Worm (Caenorhabditis elegans) whole organism, young adult: Measurements from ENCODE around the gene pkhm-2.

Source experiments
- B0035.1 ChIP-seq: sonication (generic microtip); optimal IDR thresholded peaks from 2 replicates; lab custom pipeline; 2016; ENCODE audit warnings: missing genetic modification characterization, mild to moderate bottlenecking, missing compliant biosample characterization, missing genotype, missing genetic modification reagents
- B0336.3 ChIP-seq: fragments of 200-800 bp; sonication (Bioruptor generic); IDR thresholded peaks from 2 replicates; pipeline ENCODE4 v1.3.6; 2022; ENCODE audit warnings: missing genetic modification characterization, missing compliant biosample characterization
- F10E7.11 ChIP-seq: sonication (generic microtip); optimal IDR thresholded peaks from 2 replicates; lab custom pipeline; 2017; ENCODE audit warnings: mild to moderate bottlenecking, missing genetic modification characterization, moderate library complexity, missing compliant biosample characterization
- F23B12.7 ChIP-seq: sonication (generic microtip); optimal IDR thresholded peaks from 2 replicates; lab custom pipeline; 2017; ENCODE audit warnings: missing genetic modification characterization, mild to moderate bottlenecking, missing compliant biosample characterization, antibody characterized with exemption, moderate library complexity; ENCODE audit not compliant: insufficient read depth
- F55B11.4 ChIP-seq: sonication (generic microtip); optimal IDR thresholded peaks from 2 replicates; lab custom pipeline; 2016; ENCODE audit warnings: missing compliant biosample characterization, missing genetic modification characterization, borderline replicate concordance; ENCODE audit not compliant: insufficient read depth
- Y56A3A.18 ChIP-seq: fragments of 200-800 bp; sonication (Bioruptor generic); IDR thresholded peaks from 2 replicates; pipeline ENCODE4 v1.3.6; 2022; ENCODE audit warnings: missing genetic modification reagents, missing genetic modification characterization, missing compliant biosample characterization
- ZK185.1 ChIP-seq: sonication (generic microtip); optimal IDR thresholded peaks from 2 replicates; lab custom pipeline; 2016; ENCODE audit warnings: mild to moderate bottlenecking, missing genetic modification characterization, missing compliant biosample characterization; ENCODE audit not compliant: poor library complexity, severe bottlenecking
- ama-1 ChIP-seq, 3 experiments: fragments of 150-350 bp in 1 of 3; sonication (generic microtip) in 2 of 3; optimal IDR thresholded peaks; 2 replicates each; lab custom pipeline; 2014 to 2018; ENCODE audit warnings: missing biosample characterization in 2 of 3, missing genetic modification characterization in 2 of 3, missing genetic modification reagents in 2 of 3
- atf-7 ChIP-seq: sonication (generic microtip); optimal IDR thresholded peaks from 2 replicates; lab custom pipeline; 2017; ENCODE audit warnings: mild to moderate bottlenecking, missing genetic modification characterization, missing compliant biosample characterization
- cebp-2 ChIP-seq: fragments of 200-800 bp; sonication (Bioruptor generic); IDR thresholded peaks from 2 replicates; pipeline ENCODE4 v1.3.6; 2022; ENCODE audit warnings: missing genetic modification characterization, missing compliant biosample characterization
- ceh-27 ChIP-seq: fragments of 200-800 bp; sonication (Bioruptor generic); optimal IDR thresholded peaks from 2 replicates; lab custom pipeline; 2018; ENCODE audit warnings: mild to moderate bottlenecking, missing genetic modification characterization, moderate library complexity, missing compliant biosample characterization
- dpff-1 ChIP-seq: sonication (generic microtip); optimal IDR thresholded peaks from 2 replicates; lab custom pipeline; 2017; ENCODE audit warnings: mild to moderate bottlenecking, missing genetic modification characterization, missing compliant biosample characterization
- efl-1 ChIP-seq: fragments of 150-350 bp; optimal IDR thresholded peaks from 2 replicates; lab custom pipeline; 2014; ENCODE audit warnings: missing biosample characterization, missing genetic modification reagents, missing genetic modification characterization
- egrh-3 ChIP-seq: fragments of 200-800 bp; sonication (Bioruptor generic); IDR thresholded peaks from 2 replicates; pipeline ENCODE4 v1.3.6; 2022; ENCODE audit warnings: missing genetic modification reagents, missing genetic modification characterization, missing compliant biosample characterization
- fkh-3 ChIP-seq: sonication (generic microtip); optimal IDR thresholded peaks from 2 replicates; lab custom pipeline; 2016; ENCODE audit warnings: mild to moderate bottlenecking, missing genetic modification characterization, missing compliant biosample characterization
- gei-17 ChIP-seq: fragments of 200-800 bp; sonication (Bioruptor generic); optimal IDR thresholded peaks from 2 replicates; lab custom pipeline; 2018; ENCODE audit warnings: mild to moderate bottlenecking, missing genetic modification characterization, missing compliant biosample characterization
- hmg-20 ChIP-seq: fragments of 200-800 bp; sonication (Bioruptor generic); IDR thresholded peaks from 2 replicates; pipeline ENCODE4 v1.3.6; 2022; ENCODE audit warnings: missing genetic modification reagents, missing genetic modification characterization, missing compliant biosample characterization
- lin-40 ChIP-seq: sonication (generic microtip); optimal IDR thresholded peaks from 2 replicates; lab custom pipeline; 2016; ENCODE audit warnings: missing genetic modification characterization, mild to moderate bottlenecking, missing compliant biosample characterization, missing genotype, missing genetic modification reagents
- lsy-27 ChIP-seq: sonication (generic microtip); optimal IDR thresholded peaks from 2 replicates; lab custom pipeline; 2017; ENCODE audit warnings: missing genetic modification characterization, mild to moderate bottlenecking, missing compliant biosample characterization, antibody characterized with exemption, missing genotype, borderline replicate concordance; ENCODE audit not compliant: insufficient read depth
- madf-10 ChIP-seq: sonication (generic microtip); optimal IDR thresholded peaks from 2 replicates; lab custom pipeline; 2016; ENCODE audit warnings: mild to moderate bottlenecking, missing genetic modification characterization, missing compliant biosample characterization
- madf-6 ChIP-seq: fragments of 200-800 bp; sonication (Bioruptor generic); IDR thresholded peaks from 2 replicates; pipeline ENCODE4 v1.3.6; 2022; ENCODE audit warnings: missing genetic modification reagents, missing genetic modification characterization, missing compliant biosample characterization
- mxl-1 ChIP-seq: sonication (generic microtip); optimal IDR thresholded peaks from 2 replicates; lab custom pipeline; 2016; ENCODE audit warnings: missing genetic modification characterization, missing compliant biosample characterization
- nhr-80 ChIP-seq: sonication (generic microtip); optimal IDR thresholded peaks from 2 replicates; lab custom pipeline; 2016; ENCODE audit warnings: missing genetic modification characterization, missing compliant biosample characterization
- rpc-1 ChIP-seq, 2 experiments: fragments of 150-350 bp in 1 of 2; sonication (generic microtip) in 1 of 2; optimal IDR thresholded peaks; 2 replicates each; lab custom pipeline; 2014 to 2018; ENCODE audit warnings: missing biosample characterization in 1 of 2, missing genetic modification characterization in 1 of 2, missing genetic modification reagents in 1 of 2, missing genotype in 1 of 2
- sea-2 ChIP-seq: fragments of 200-800 bp; sonication (Bioruptor generic); IDR thresholded peaks from 2 replicates; pipeline ENCODE4 v1.3.6; 2022; ENCODE audit warnings: missing genetic modification characterization, missing compliant biosample characterization
- zfh-2 ChIP-seq: fragments of 200-800 bp; sonication (Bioruptor generic); conservative IDR thresholded peaks from 2 replicates; pipeline ENCODE4 v1.3.6; 2022; ENCODE audit warnings: missing genetic modification reagents, missing genetic modification characterization, missing compliant biosample characterization
- ztf-26 ChIP-seq: sonication (generic microtip); optimal IDR thresholded peaks from 2 replicates; lab custom pipeline; 2017; ENCODE audit warnings: missing genetic modification characterization, missing compliant biosample characterization
- ztf-28 ChIP-seq: fragments of 200-800 bp; sonication (Bioruptor generic); IDR thresholded peaks from 2 replicates; pipeline ENCODE4 v1.3.6; 2022; ENCODE audit warnings: missing genetic modification reagents, missing genetic modification characterization, missing compliant biosample characterization
- ztf-3 ChIP-seq: fragments of 200-800 bp; sonication (Bioruptor generic); optimal IDR thresholded peaks from 2 replicates; lab custom pipeline; 2018; ENCODE audit warnings: mild to moderate bottlenecking, missing genetic modification characterization, missing compliant biosample characterization
- ztf-6 ChIP-seq: fragments of 200-800 bp; sonication (Bioruptor generic); IDR thresholded peaks from 2 replicates; pipeline ENCODE4 v1.3.6; 2022; ENCODE audit warnings: missing genetic modification reagents, missing genetic modification characterization, missing compliant biosample characterization

The pkhm-2 gene

DNA sequence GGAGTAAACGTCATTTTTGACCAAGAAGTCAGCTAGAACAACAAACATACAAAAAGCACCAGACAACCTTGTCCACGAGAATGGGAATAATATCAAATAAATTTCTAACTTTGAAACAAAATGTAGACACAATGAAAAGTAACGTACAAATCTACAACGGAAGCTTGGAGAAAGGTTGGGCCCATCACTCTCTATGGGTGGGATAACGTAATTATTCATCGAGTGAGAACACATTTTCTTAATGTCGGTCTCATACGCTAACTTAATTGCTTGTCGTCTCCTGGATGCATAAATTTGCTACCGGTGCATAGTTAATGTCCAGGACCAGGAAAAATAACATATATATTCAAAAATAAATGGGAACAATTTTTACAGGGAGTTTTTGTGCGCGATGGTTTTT is 48.1 kb downstream of the pkhm-2 start:
- no peak for TF ChIP-seq F55B11.4 (tag; lab: Kevin White, UChicago)
- no peak for TF ChIP-seq B0035.1 (tag; lab: Kevin White, UChicago)
- TF ChIP-seq madf-6 (GFP tag; lab: Robert Waterston, UW), result no peak
- no peak for TF ChIP-seq efl-1 (GFP tag; lab: Kevin White, UChicago)
- TF ChIP-seq B0336.3 (GFP tag; lab: Robert Waterston, UW), result no peak
- TF ChIP-seq rpc-1 (optimal IDR thresholded peaks at IDR 0.05; lab: Kevin White, UChicago), result no peak
- TF ChIP-seq rpc-1 (tag; optimal IDR thresholded peaks at IDR 0.05; lab: Kevin White, UChicago), result no peak
- TF ChIP-seq fkh-3 (tag; lab: Kevin White, UChicago), result no peak
- TF ChIP-seq hmg-20 (GFP tag; lab: Robert Waterston, UW), result no peak
- no peak for TF ChIP-seq F10E7.11 (tag; lab: Kevin White, UChicago)
- no peak for TF ChIP-seq madf-10 (tag; lab: Kevin White, UChicago)
- TF ChIP-seq sea-2 (GFP tag; lab: Robert Waterston, UW), result no peak
- TF ChIP-seq gei-17 (GFP tag; lab: Kevin White, UChicago), result no peak
- TF ChIP-seq mxl-1 (tag; lab: Kevin White, UChicago), result no peak
- TF ChIP-seq ceh-27 (GFP tag; lab: Kevin White, UChicago), result no peak
- TF ChIP-seq nhr-80 (tag; lab: Kevin White, UChicago), result no peak
- no peak for TF ChIP-seq ZK185.1 (tag; lab: Kevin White, UChicago)
- TF ChIP-seq F23B12.7 (tag; lab: Kevin White, UChicago), result no peak
- no peak for TF ChIP-seq lsy-27 (tag; lab: Kevin White, UChicago)
- TF ChIP-seq dpff-1 (tag; lab: Kevin White, UChicago), result no peak
- TF ChIP-seq atf-7 (tag; lab: Kevin White, UChicago), result no peak

DNA sequence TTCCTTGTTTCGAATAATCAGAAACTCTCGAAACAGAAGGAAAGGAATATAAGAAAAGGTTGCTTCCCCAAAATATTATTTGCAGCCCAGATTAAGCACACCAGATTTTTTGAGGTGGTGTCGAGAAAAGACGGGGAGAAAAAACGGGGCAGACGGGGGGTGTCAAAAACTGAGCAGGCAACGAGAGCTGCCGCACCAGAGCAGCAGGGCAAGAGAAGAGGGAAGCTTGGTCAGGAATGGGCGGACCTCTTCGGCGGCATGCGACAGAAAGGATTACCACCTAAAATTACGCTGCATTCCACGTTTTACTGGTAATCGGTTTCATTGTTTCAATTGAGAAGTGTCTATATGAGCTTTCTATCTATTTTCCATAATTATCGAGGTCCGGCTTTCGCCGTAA is 49.2 kb downstream of the pkhm-2 start:
- TF ChIP-seq ztf-3 (GFP tag; lab: Kevin White, UChicago), result no peak
- TF ChIP-seq ama-1 (optimal IDR thresholded peaks at IDR 0.05; lab: Kevin White, UChicago), result no peak
- no peak for TF ChIP-seq ama-1 (GFP tag; optimal IDR thresholded peaks at IDR 0.05; lab: Kevin White, UChicago)
- TF ChIP-seq zfh-2 (GFP tag; lab: Robert Waterston, UW), result peak; percentile 53; the same call in 1 of the 2 replicates
- TF ChIP-seq egrh-3 (GFP tag; lab: Robert Waterston, UW), result peak; percentile 22; the same call in 1 of the 2 replicates

DNA sequence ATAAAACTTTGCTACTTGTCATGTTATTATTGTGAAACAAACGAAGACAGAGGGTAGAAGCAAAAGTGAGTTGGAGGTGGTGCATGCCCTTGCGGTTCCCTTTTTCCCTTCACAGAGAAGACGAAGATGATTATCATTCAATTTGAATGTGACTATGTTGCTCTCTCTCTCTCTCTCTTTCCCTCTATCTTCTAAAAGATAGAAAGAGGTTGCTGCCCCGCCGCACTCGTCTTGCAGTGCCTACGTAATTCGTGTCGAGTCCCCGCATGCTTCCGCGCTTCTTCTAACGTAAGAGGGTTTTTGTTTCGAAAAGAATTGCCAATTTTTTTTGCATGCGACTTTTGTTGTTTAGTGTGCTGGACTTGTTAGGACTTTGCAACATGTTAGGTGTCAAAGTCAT is 53.1 kb downstream of the pkhm-2 start:
- no peak for TF ChIP-seq ztf-6 (GFP tag; lab: Robert Waterston, UW)
- TF ChIP-seq Y56A3A.18 (GFP tag; lab: Robert Waterston, UW), result no peak
- no peak for TF ChIP-seq ztf-26 (tag; lab: Kevin White, UChicago)
- TF ChIP-seq cebp-2 (GFP tag; lab: Robert Waterston, UW), result no peak
- TF ChIP-seq ztf-28, result no peak
- TF ChIP-seq lin-40 (tag; lab: Kevin White, UChicago), result no peak
